Fruit fly (Drosophila melanogaster) whole organism, embryonic: ENCODE results near the gene CG7483.

Experiments used
- Ada2b ChIP-seq: fragments of 200-800 bp; sonication (Bioruptor generic); IDR thresholded peaks from 2 replicates; pipeline ENCODE4 v1.3.6; 2022; ENCODE audit warnings: missing biosample characterization, missing genetic modification characterization
- Awh ChIP-seq: fragments of 200-800 bp; sonication (Bioruptor generic); IDR thresholded peaks from 2 replicates; pipeline ENCODE4, ENCODE4 v1.3.6; 2022; ENCODE audit warnings: missing biosample characterization, missing genetic modification characterization
- B-H1 ChIP-seq: fragments of 200-800 bp; sonication (Bioruptor generic); IDR thresholded peaks from 3 replicates; pipeline ENCODE4 v1.3.6; 2022; ENCODE audit warnings: missing biosample characterization, missing genetic modification characterization
- CG11247 ChIP-seq: fragments of 200-800 bp; sonication (Bioruptor generic); IDR thresholded peaks from 2 replicates; pipeline ENCODE4 v1.3.6; 2022; ENCODE audit warnings: missing biosample characterization, missing genetic modification characterization
- CG11695 ChIP-seq: fragments of 200-800 bp; sonication (Bioruptor generic); IDR thresholded peaks from 3 replicates; pipeline ENCODE4 v1.3.6; 2022; ENCODE audit warnings: missing biosample characterization, missing genetic modification characterization
- CG15479 ChIP-seq: fragments of 200-800 bp; sonication (Bioruptor generic); optimal IDR thresholded peaks from 3 replicates; lab custom pipeline; 2019; ENCODE audit warnings: missing biosample characterization, mild to moderate bottlenecking, missing genetic modification characterization, moderate library complexity
- CG16815 ChIP-seq: fragments of 200-800 bp; sonication (Bioruptor generic); optimal IDR thresholded peaks from 3 replicates; lab custom pipeline; 2017; ENCODE audit warnings: missing biosample characterization, mild to moderate bottlenecking, missing genetic modification characterization
- CG17802 ChIP-seq: fragments of 200-800 bp; sonication (Bioruptor generic); optimal IDR thresholded peaks from 2 replicates; lab custom pipeline; 2018; ENCODE audit warnings: missing biosample characterization, mild to moderate bottlenecking, missing genetic modification characterization, moderate library complexity
- CG2199 ChIP-seq: fragments of 200-800 bp; sonication (Bioruptor generic); IDR thresholded peaks from 3 replicates; pipeline ENCODE4 v1.3.6; 2022; ENCODE audit warnings: missing biosample characterization, missing genetic modification characterization
- CG2202 ChIP-seq: fragments of 200-800 bp; sonication (Bioruptor generic); optimal IDR thresholded peaks from 2 replicates; lab custom pipeline; 2018; ENCODE audit warnings: missing biosample characterization, mild to moderate bottlenecking, missing genetic modification characterization
- CG3838 ChIP-seq: fragments of 200-800 bp; sonication (Bioruptor generic); optimal IDR thresholded peaks from 3 replicates; lab custom pipeline; 2016; ENCODE audit warnings: missing biosample characterization, missing genetic modification characterization
- CG6254 ChIP-seq: fragments of 200-800 bp; sonication (Bioruptor generic); optimal IDR thresholded peaks from 3 replicates; lab custom pipeline; 2017; ENCODE audit warnings: mild to moderate bottlenecking, missing biosample characterization, missing genetic modification reagents, missing genetic modification characterization
- CG6272 ChIP-seq: fragments of 200-800 bp; sonication (Bioruptor generic); IDR thresholded peaks from 2 replicates; pipeline ENCODE4 v1.3.6; 2022; ENCODE audit warnings: missing biosample characterization, missing genetic modification characterization
- CG7357 ChIP-seq: fragments of 200-800 bp; sonication (Bioruptor generic); IDR thresholded peaks from 3 replicates; pipeline ENCODE4 v1.3.6; 2022; ENCODE audit warnings: missing biosample characterization, missing genetic modification characterization
- CG7372 ChIP-seq: fragments of 200-800 bp; sonication (Bioruptor generic); IDR thresholded peaks from 2 replicates; pipeline ENCODE4 v1.3.6; 2022; ENCODE audit warnings: missing biosample characterization, missing genetic modification characterization
- CoRest ChIP-seq: fragments of 200-800 bp; sonication (Bioruptor generic); optimal IDR thresholded peaks from 3 replicates; lab custom pipeline; 2018; ENCODE audit warnings: missing biosample characterization, mild to moderate bottlenecking, missing genetic modification characterization, moderate library complexity
- Dip3 ChIP-seq: fragments of 200-800 bp; sonication (Bioruptor generic); optimal IDR thresholded peaks from 3 replicates; lab custom pipeline; 2016; ENCODE audit warnings: missing biosample characterization, missing genetic modification characterization
- Drgx ChIP-seq: fragments of 200-800 bp; sonication (Bioruptor generic); IDR thresholded peaks from 2 replicates; pipeline ENCODE4 v1.3.6; 2022; ENCODE audit warnings: missing biosample characterization, missing genetic modification characterization
- Elba2 ChIP-seq: fragments of 200-800 bp; sonication (Bioruptor generic); optimal IDR thresholded peaks from 3 replicates; lab custom pipeline; 2016; ENCODE audit warnings: missing biosample characterization, missing genetic modification characterization
- Fer3 ChIP-seq: fragments of 200-800 bp; sonication (Bioruptor generic); optimal IDR thresholded peaks from 2 replicates; lab custom pipeline; 2018; ENCODE audit warnings: missing biosample characterization, mild to moderate bottlenecking, missing genetic modification characterization, moderate library complexity
- NfI ChIP-seq: fragments of 200-800 bp; sonication (Bioruptor generic); optimal IDR thresholded peaks from 3 replicates; lab custom pipeline; 2018; ENCODE audit warnings: missing biosample characterization, mild to moderate bottlenecking, missing genetic modification characterization, moderate library complexity
- Oaz ChIP-seq: fragments of 200-800 bp; sonication (Bioruptor generic); IDR thresholded peaks from 2 replicates; pipeline ENCODE4 v1.3.6; 2022; ENCODE audit warnings: missing biosample characterization, missing genetic modification characterization
- Optix ChIP-seq: fragments of 200-800 bp; sonication (Bioruptor generic); IDR thresholded peaks from 3 replicates; pipeline ENCODE4 v1.3.6; 2022; ENCODE audit warnings: missing biosample characterization, missing genetic modification characterization
- Spps ChIP-seq: fragments of 200-800 bp; sonication (Bioruptor generic); optimal IDR thresholded peaks from 2 replicates; lab custom pipeline; 2018; ENCODE audit warnings: missing biosample characterization, mild to moderate bottlenecking, missing genetic modification characterization
- TFAM ChIP-seq: fragments of 200-800 bp; sonication (Bioruptor generic); optimal IDR thresholded peaks from 2 replicates; lab custom pipeline; 2017; ENCODE audit warnings: missing biosample characterization, missing genetic modification characterization, inconsistent platforms
- al ChIP-seq: fragments of 200-800 bp; sonication (Bioruptor generic); IDR thresholded peaks from 2 replicates; pipeline ENCODE4 v1.3.6; 2022; ENCODE audit warnings: missing biosample characterization, missing genetic modification characterization
- bab2 ChIP-seq: fragments of 200-800 bp; sonication (Bioruptor generic); optimal IDR thresholded peaks from 2 replicates; lab custom pipeline; 2016; ENCODE audit warnings: missing biosample characterization, missing genetic modification characterization
- bsh ChIP-seq, 2 experiments: fragments of 200-800 bp; sonication (Bioruptor generic); optimal IDR thresholded peaks; 2 replicates each; lab custom pipeline; 2017 to 2018; ENCODE audit warnings: mild to moderate bottlenecking in 2 of 2, missing biosample characterization in 2 of 2, missing genetic modification characterization in 2 of 2, moderate library complexity in 1 of 2
- cato ChIP-seq: fragments of 200-800 bp; sonication (Bioruptor generic); optimal IDR thresholded peaks from 2 replicates; lab custom pipeline; 2016; ENCODE audit warnings: missing biosample characterization, missing genetic modification characterization, borderline replicate concordance
- fd102C ChIP-seq: fragments of 200-800 bp; sonication (Bioruptor generic); optimal IDR thresholded peaks from 2 replicates; lab custom pipeline; 2018; ENCODE audit warnings: missing biosample characterization, mild to moderate bottlenecking, missing genetic modification characterization, moderate library complexity
- ftz-f1 ChIP-seq: fragments of 200-800 bp; sonication (Bioruptor generic); optimal IDR thresholded peaks from 2 replicates; lab custom pipeline; 2016; ENCODE audit warnings: missing biosample characterization, missing genetic modification characterization
- gsb ChIP-seq: fragments of 200-800 bp; sonication (Bioruptor generic); IDR thresholded peaks from 2 replicates; pipeline ENCODE4 v1.3.6; 2022; ENCODE audit warnings: missing biosample characterization, missing genetic modification characterization
- ham ChIP-seq: fragments of 200-800 bp; sonication (Bioruptor generic); IDR thresholded peaks from 2 replicates; pipeline ENCODE4 v1.3.6; 2022; ENCODE audit warnings: missing biosample characterization, missing genetic modification characterization
- hth ChIP-seq: fragments of >200 bp; optimal IDR thresholded peaks from 2 replicates; lab custom pipeline; 2017; ENCODE audit warnings: inconsistent platforms
- insv ChIP-seq, 2 experiments: fragments of 200-800 bp; sonication (Bioruptor generic); optimal IDR thresholded peaks; 3 replicates each; lab custom pipeline; 2016 to 2018; ENCODE audit warnings: missing biosample characterization in 2 of 2, missing genetic modification characterization in 2 of 2
- lov ChIP-seq, 2 experiments: fragments of 200-800 bp in 1 of 2; fragments of >200 bp in 1 of 2; sonication (Bioruptor generic) in 1 of 2; IDR thresholded peaks in 1 of 2; optimal IDR thresholded peaks in 1 of 2; 2 replicates in 1 of 2; 3 replicates in 1 of 2; pipeline versions ENCODE4 v1.3.6 to Lab custom; 2017 to 2022; ENCODE audit warnings: missing biosample characterization in 1 of 2, missing genetic modification characterization in 1 of 2
- oc ChIP-seq: fragments of 200-800 bp; sonication (Bioruptor generic); optimal IDR thresholded peaks from 2 replicates; lab custom pipeline; 2018; ENCODE audit warnings: missing biosample characterization, mild to moderate bottlenecking, missing genetic modification characterization, moderate library complexity
- otp ChIP-seq: fragments of 200-800 bp; sonication (Bioruptor generic); IDR thresholded peaks from 3 replicates; pipeline ENCODE4, ENCODE4 v1.3.6; 2022; ENCODE audit warnings: missing biosample characterization, missing genetic modification characterization
- pnt ChIP-seq: fragments of 200-800 bp; sonication (Bioruptor generic); optimal IDR thresholded peaks from 3 replicates; lab custom pipeline; 2016; ENCODE audit warnings: missing biosample characterization, missing genetic modification characterization
- sd ChIP-seq: fragments of 200-800 bp; sonication (Bioruptor generic); optimal IDR thresholded peaks from 3 replicates; lab custom pipeline; 2018; ENCODE audit warnings: missing biosample characterization, mild to moderate bottlenecking, missing genetic modification characterization, moderate library complexity
- sens ChIP-seq: fragments of 200-800 bp; sonication (Bioruptor generic); peaks from one replicate; lab custom pipeline; 2016; ENCODE audit warnings: missing biosample characterization, missing genetic modification characterization
- ssp ChIP-seq: fragments of 200-800 bp; sonication (Bioruptor generic); IDR thresholded peaks from 2 replicates; pipeline ENCODE4 v1.3.6; 2022; ENCODE audit warnings: missing biosample characterization, missing genetic modification characterization
- tap ChIP-seq: fragments of 200-800 bp; optimal IDR thresholded peaks from 3 replicates; lab custom pipeline; 2019; ENCODE audit warnings: missing biosample characterization, mild to moderate bottlenecking, missing genetic modification characterization, moderate library complexity
- tll ChIP-seq, 2 experiments: fragments of 200-800 bp in 1 of 2; fragments of >200 bp in 1 of 2; sonication (Bioruptor generic) in 1 of 2; optimal IDR thresholded peaks; 2 replicates each; lab custom pipeline; 2017 to 2019; ENCODE audit warnings: missing biosample characterization in 2 of 2, missing genetic modification characterization in 2 of 2, mild to moderate bottlenecking in 1 of 2, moderate library complexity in 1 of 2
- tx ChIP-seq: fragments of 200-800 bp; sonication (Bioruptor generic); optimal IDR thresholded peaks from 2 replicates; lab custom pipeline; 2016; ENCODE audit warnings: missing biosample characterization, missing genetic modification characterization
- vfl ChIP-seq: fragments of 200-800 bp; sonication (Bioruptor generic); optimal IDR thresholded peaks from 2 replicates; lab custom pipeline; 2016; ENCODE audit warnings: missing biosample characterization, missing genetic modification characterization
- wdn ChIP-seq: fragments of 200-800 bp; sonication (Bioruptor generic); IDR thresholded peaks from 2 replicates; pipeline ENCODE4 v1.3.6; 2022; ENCODE audit warnings: missing biosample characterization, missing genetic modification characterization
- zen ChIP-seq: fragments of 200-800 bp; sonication (Bioruptor generic); optimal IDR thresholded peaks from 3 replicates; lab custom pipeline; 2018; ENCODE audit warnings: missing biosample characterization, mild to moderate bottlenecking, missing genetic modification characterization, moderate library complexity
- zen2 ChIP-seq: fragments of 200-800 bp; sonication (Bioruptor generic); IDR thresholded peaks from 3 replicates; pipeline ENCODE4 v1.3.6; 2022; ENCODE audit warnings: missing biosample characterization, missing genetic modification characterization; ENCODE audit not compliant: partially characterized antibody

CG7483 gene

dm6 chr3R:8334471-8334783 lies 21.4 kb downstream of the CG7483 start (continued):
- TF ChIP-seq CG3838 (GFP tag; lab: Kevin White, UChicago) (no peak), otp (GFP tag; lab: Robert Waterston, UW) (no peak), Ada2b (GFP tag; lab: Robert Waterston, UW) (no peak), Dip3 (GFP tag; lab: Kevin White, UChicago) (no peak), gsb (GFP tag; lab: Robert Waterston, UW) (no peak), ham (GFP tag; lab: Robert Waterston, UW) (no peak), ssp (GFP tag; lab: Robert Waterston, UW) (no peak), CG7357 (GFP tag; lab: Robert Waterston, UW) (0 out of 3 replicates have a peak, but pooled peaks have one; percentile 4), TFAM (GFP tag; lab: Kevin White, UChicago) (no peak), CG11247 (GFP tag; lab: Robert Waterston, UW) (no peak), Awh (no peak)

dm6 chr3R:8334982-8335381 lies 22.0 kb downstream of the CG7483 start:
- no peak for TF ChIP-seq cato (GFP tag; lab: Kevin White, UChicago)
- peak; percentile 93 for TF ChIP-seq Elba2 (GFP tag; lab: Kevin White, UChicago)
- TF ChIP-seq tll (GFP tag; optimal IDR thresholded peaks at IDR 0.05; lab: Kevin White, UChicago), result peak in 1 of 2 experiments; percentile 27
- TF ChIP-seq CG15479 (GFP tag; lab: Kevin White, UChicago), result peak; percentile 41
- peak in 1 of 2 experiments; percentile 8 for TF ChIP-seq insv (GFP tag; optimal IDR thresholded peaks at IDR 0.05; lab: Kevin White, UChicago)
- no peak for TF ChIP-seq bab2
- no peak for TF ChIP-seq NfI (GFP tag; lab: Kevin White, UChicago)
- TF ChIP-seq zen (tag; lab: Kevin White, UChicago), result peak; percentile 44
- TF ChIP-seq fd102C (GFP tag; lab: Kevin White, UChicago), result no peak
- no peak for TF ChIP-seq lov (optimal IDR thresholded peaks at IDR 0.05; lab: Kevin White, UChicago)
- TF ChIP-seq lov (GFP tag; IDR thresholded peaks at IDR 0.05; lab: Robert Waterston, UW), result no peak
- 0 out of 2 replicates have a peak, but pooled peaks have one; percentile 3 for TF ChIP-seq CG7372 (GFP tag; lab: Robert Waterston, UW)

- TF ChIP-seq CG2199 (no peak), Optix (GFP tag; lab: Robert Waterston, UW) (no peak), tap (tag; lab: Kevin White, UChicago) (no peak), Fer3 (tag; lab: Kevin White, UChicago) (no peak), al (GFP tag; lab: Robert Waterston, UW) (no peak), sens (GFP tag; lab: Kevin White, UChicago) (peak; percentile 79), CG17802 (tag; lab: Kevin White, UChicago) (no peak), CG6272 (GFP tag; lab: Robert Waterston, UW) (no peak), vfl (GFP tag; lab: Kevin White, UChicago) (no peak), tx (no peak), Spps (no peak), wdn (no peak), CG16815 (peak; percentile 33), bsh (GFP tag; optimal IDR thresholded peaks at IDR 0.05; lab: Kevin White, UChicago) (peak in 1 of 2 experiments; percentile 1), B-H1 (GFP tag; lab: Robert Waterston, UW) (no peak), zen2 (GFP tag; lab: Robert Waterston, UW) (no peak), oc (tag; lab: Kevin White, UChicago) (no peak), ftz-f1 (no peak), sd (tag; lab: Kevin White, UChicago) (no peak), CG6254 (no peak), Oaz (GFP tag; lab: Robert Waterston, UW) (no peak), CG11695 (GFP tag; lab: Robert Waterston, UW) (no peak), pnt (GFP tag; lab: Kevin White, UChicago) (no peak), Drgx (no peak), CG2202 (no peak), CoRest (tag; lab: Kevin White, UChicago) (peak; percentile 25), CG7357 (GFP tag; lab: Robert Waterston, UW) (no peak), hth (lab: Kevin White, UChicago) (no peak)
Measured at dm6 chr3R:8336012-8336567, 23.1 kb downstream of the CG7483 start.
